Fruit fly (Drosophila melanogaster) whole organism, wandering third instar larva: ENCODE results near the gene CG31793.

Experiments
- Abd-B ChIP-seq: fragments of >200 bp; optimal IDR thresholded peaks from 2 replicates; lab custom pipeline; 2017; ENCODE audit warnings: missing biosample characterization, missing genetic modification characterization
- CG32264 ChIP-seq: fragments of 200-800 bp; sonication (Bioruptor generic); optimal IDR thresholded peaks from 2 replicates; lab custom pipeline; 2016; ENCODE audit warnings: missing biosample characterization, missing genetic modification characterization
- CG9705 ChIP-seq: fragments of 200-800 bp; sonication (Bioruptor generic); optimal IDR thresholded peaks from 2 replicates; lab custom pipeline; 2018; ENCODE audit warnings: missing biosample characterization, mild to moderate bottlenecking, missing genetic modification characterization
- CrebA ChIP-seq: fragments of 200-800 bp; sonication (Bioruptor generic); optimal IDR thresholded peaks from 2 replicates; lab custom pipeline; 2016; ENCODE audit warnings: missing biosample characterization, mild to moderate bottlenecking, missing genetic modification characterization, borderline replicate concordance
- Dfd ChIP-seq: fragments of >200 bp; optimal IDR thresholded peaks from 2 replicates; lab custom pipeline; 2017; ENCODE audit warnings: missing biosample characterization, missing genetic modification characterization
- Dif ChIP-seq: fragments of 200-275, 200-300 bp; sonication (Bioruptor generic); optimal IDR thresholded peaks from 2 replicates; lab custom pipeline; 2018; ENCODE audit warnings: missing biosample characterization, missing genetic modification characterization; ENCODE audit not compliant: partially characterized antibody
- GATAd ChIP-seq: sonication (Bioruptor generic); optimal IDR thresholded peaks from 2 replicates; lab custom pipeline; 2016; ENCODE audit warnings: missing biosample characterization, missing genetic modification characterization
- HLH106 ChIP-seq: fragments of 200-800 bp; optimal IDR thresholded peaks from 3 replicates; lab custom pipeline; 2019; ENCODE audit warnings: missing biosample characterization, mild to moderate bottlenecking, missing genetic modification characterization, moderate library complexity
- Hnf4 ChIP-seq: fragments of 200-800 bp; sonication (Bioruptor generic); optimal IDR thresholded peaks from 2 replicates; lab custom pipeline; 2016; ENCODE audit warnings: missing biosample characterization, mild to moderate bottlenecking, missing genetic modification characterization
- Hr78 ChIP-seq: fragments of >200 bp; optimal IDR thresholded peaks from 2 replicates; lab custom pipeline; 2017; ENCODE audit warnings: missing biosample characterization, missing genetic modification characterization
- Hr83 ChIP-seq: fragments of 200-300 bp; sonication (Bioruptor generic); optimal IDR thresholded peaks from 2 replicates; lab custom pipeline; 2016; ENCODE audit warnings: missing biosample characterization, mild to moderate bottlenecking, missing genetic modification characterization, moderate library complexity; ENCODE audit not compliant: poor library complexity, severe bottlenecking
- Jra ChIP-seq: sonication (Bioruptor generic); optimal IDR thresholded peaks from 2 replicates; lab custom pipeline; 2016; ENCODE audit warnings: missing biosample characterization, missing genetic modification characterization
- Mio ChIP-seq: sonication (Bioruptor generic); optimal IDR thresholded peaks from 2 replicates; lab custom pipeline; 2016; ENCODE audit warnings: missing biosample characterization, missing genetic modification characterization
- Myc ChIP-seq: fragments of >200 bp; optimal IDR thresholded peaks from 2 replicates; lab custom pipeline; 2017
- N ChIP-seq: fragments of >200 bp; optimal IDR thresholded peaks from 2 replicates; lab custom pipeline; 2018; ENCODE audit warnings: missing biosample characterization, missing external identifiers, missing genetic modification characterization
- OdsH ChIP-seq: fragments of 200-800 bp; sonication (Bioruptor generic); optimal IDR thresholded peaks from 2 replicates; lab custom pipeline; 2016; ENCODE audit warnings: missing biosample characterization, mild to moderate bottlenecking, missing genetic modification characterization
- Rel ChIP-seq, 2 experiments: fragments of 200-800 bp; sonication (Bioruptor generic) in 1 of 2; optimal IDR thresholded peaks; 2 replicates in 1 of 2; 3 replicates in 1 of 2; lab custom pipeline; 2016 to 2019; ENCODE audit warnings: mild to moderate bottlenecking in 2 of 2, missing biosample characterization in 2 of 2, missing genetic modification characterization in 2 of 2, moderate library complexity in 1 of 2
- Sp1 ChIP-seq: fragments of 200-800 bp; sonication (Bioruptor generic); optimal IDR thresholded peaks from 3 replicates; lab custom pipeline; 2019; ENCODE audit warnings: missing biosample characterization, mild to moderate bottlenecking, missing genetic modification characterization, moderate library complexity
- Vsx2 ChIP-seq: fragments of 200-300, 225-300 bp; sonication (Bioruptor generic); optimal IDR thresholded peaks from 2 replicates; lab custom pipeline; 2018; ENCODE audit warnings: missing biosample characterization, missing genetic modification characterization; ENCODE audit not compliant: partially characterized antibody
- br ChIP-seq: fragments of 200-800 bp; sonication (Bioruptor generic); optimal IDR thresholded peaks from 2 replicates; lab custom pipeline; 2016; ENCODE audit warnings: missing biosample characterization, missing genetic modification characterization
- brk ChIP-seq: fragments of 200-800 bp; sonication (Bioruptor generic); optimal IDR thresholded peaks from 2 replicates; lab custom pipeline; 2016; ENCODE audit warnings: missing biosample characterization, mild to moderate bottlenecking, missing genetic modification characterization
- dl ChIP-seq, 2 experiments: fragments of 175-275, 200-275 bp in 1 of 2; fragments of 200-275 bp in 1 of 2; sonication (Bioruptor generic); optimal IDR thresholded peaks; lab custom pipeline; 2018; ENCODE audit warnings: mild to moderate bottlenecking in 2 of 2, missing biosample characterization in 2 of 2, missing genetic modification characterization in 2 of 2, moderate library complexity in 2 of 2; ENCODE audit not compliant: partially characterized antibody in 2 of 2, insufficient read depth in 1 of 2
- dmrt93B ChIP-seq: fragments of 200-800 bp; sonication (Bioruptor generic); optimal IDR thresholded peaks from 2 replicates; lab custom pipeline; 2018; ENCODE audit warnings: missing biosample characterization, mild to moderate bottlenecking, missing genetic modification characterization
- dsf ChIP-seq: sonication (Bioruptor generic); optimal IDR thresholded peaks from 2 replicates; lab custom pipeline; 2016; ENCODE audit warnings: missing biosample characterization, missing genetic modification characterization, borderline replicate concordance
- ey ChIP-seq: fragments of 200-800 bp; sonication (Bioruptor generic); optimal IDR thresholded peaks from 2 replicates; lab custom pipeline; 2016; ENCODE audit warnings: missing biosample characterization, missing genetic modification characterization
- foxo ChIP-seq, 2 experiments: fragments of 200-800 bp; sonication (Bioruptor generic); optimal IDR thresholded peaks; 2 replicates in 1 of 2; 3 replicates in 1 of 2; lab custom pipeline; 2016 to 2017; ENCODE audit warnings: missing biosample characterization in 2 of 2, missing genetic modification characterization in 2 of 2
- fru ChIP-seq: fragments of 200-800 bp; sonication (Bioruptor generic); optimal IDR thresholded peaks from 3 replicates; lab custom pipeline; 2016; ENCODE audit warnings: missing biosample characterization, mild to moderate bottlenecking, missing genetic modification characterization
- h ChIP-seq: fragments of 200-800 bp; sonication (Bioruptor generic); optimal IDR thresholded peaks from 3 replicates; lab custom pipeline; 2016; ENCODE audit warnings: missing biosample characterization, mild to moderate bottlenecking, missing genetic modification characterization
- jim ChIP-seq: fragments of 175-275, 200-325 bp; sonication (Bioruptor generic); optimal IDR thresholded peaks from 2 replicates; lab custom pipeline; 2016; ENCODE audit warnings: missing biosample characterization, mild to moderate bottlenecking, missing genetic modification characterization
- lola ChIP-seq: fragments of >200 bp; optimal IDR thresholded peaks from 2 replicates; lab custom pipeline; 2017; ENCODE audit warnings: missing biosample characterization, missing genetic modification characterization
- pan ChIP-seq: fragments of >200 bp; optimal IDR thresholded peaks from 2 replicates; lab custom pipeline; 2017
- psq ChIP-seq: fragments of 200-800 bp; sonication (Bioruptor generic); optimal IDR thresholded peaks from 3 replicates; lab custom pipeline; 2017; ENCODE audit warnings: missing biosample characterization, mild to moderate bottlenecking, missing genetic modification characterization, moderate library complexity
- rgr ChIP-seq: fragments of 200-800 bp; sonication (Bioruptor generic); optimal IDR thresholded peaks from 3 replicates; lab custom pipeline; 2016; ENCODE audit warnings: missing biosample characterization, mild to moderate bottlenecking, missing genetic modification characterization
- sage ChIP-seq: fragments of 200-800 bp; sonication (Bioruptor generic); optimal IDR thresholded peaks from 2 replicates; lab custom pipeline; 2016; ENCODE audit warnings: missing biosample characterization, mild to moderate bottlenecking, missing genetic modification characterization
- sv ChIP-seq: fragments of 200-800 bp; sonication (Bioruptor generic); optimal IDR thresholded peaks from 3 replicates; lab custom pipeline; 2016; ENCODE audit warnings: missing biosample characterization, missing genetic modification characterization
- tai ChIP-seq: sonication (Bioruptor generic); optimal IDR thresholded peaks from 2 replicates; lab custom pipeline; 2016; ENCODE audit warnings: missing biosample characterization, missing genetic modification characterization
- usp ChIP-seq: fragments of >200 bp; optimal IDR thresholded peaks from 2 replicates; lab custom pipeline; 2017; ENCODE audit warnings: missing biosample characterization, missing genetic modification characterization
- woc ChIP-seq: sonication (Bioruptor generic); optimal IDR thresholded peaks from 2 replicates; lab custom pipeline; 2016; ENCODE audit warnings: missing biosample characterization, mild to moderate bottlenecking, missing genetic modification characterization

The CG31793 gene

dm6 chr2L:18954255-18954715 lies 48.9 kb upstream of the CG31793 start, which contains the start of gene CG10621:
Gene CG10621 (minus strand): TSS chr2L:18954431.
- peak; percentile 37 for TF ChIP-seq Rel (GFP tag; optimal IDR thresholded peaks at IDR 0.05; lab: Kevin White, UChicago)
- peak; percentile 68 for TF ChIP-seq Rel (tag; optimal IDR thresholded peaks at IDR 0.05; lab: Kevin White, UChicago)
- TF ChIP-seq Hnf4 (GFP tag; lab: Kevin White, UChicago) = peak; percentile 65
- peak; percentile 18 for TF ChIP-seq Dif (GFP tag; lab: Kevin White, UChicago)
- TF ChIP-seq sage (GFP tag; lab: Kevin White, UChicago) = peak; percentile 18
- TF ChIP-seq br = peak; percentile 65
- TF ChIP-seq h (GFP tag; lab: Kevin White, UChicago) = peak; percentile 34
- TF ChIP-seq tai (GFP tag; lab: Kevin White, UChicago) = no peak
- peak; percentile 19 for TF ChIP-seq Hr83 (GFP tag; lab: Kevin White, UChicago)
- TF ChIP-seq foxo (GFP tag; optimal IDR thresholded peaks at IDR 0.05; lab: Kevin White, UChicago) = no peak

dm6 chr2L:18955666-18956065 lies 47.5 kb upstream of the CG31793 start:
- TF ChIP-seq h (GFP tag; lab: Kevin White, UChicago) = no peak
- TF ChIP-seq sage (GFP tag; lab: Kevin White, UChicago) = no peak
- TF ChIP-seq brk (GFP tag; lab: Kevin White, UChicago) = no peak
- no peak for TF ChIP-seq N (GFP tag; lab: Kevin White, UChicago)
- TF ChIP-seq Mio (GFP tag; lab: Kevin White, UChicago) = no peak
- TF ChIP-seq Rel (GFP tag; optimal IDR thresholded peaks at IDR 0.05; lab: Kevin White, UChicago) = no peak
- TF ChIP-seq Rel (tag; optimal IDR thresholded peaks at IDR 0.05; lab: Kevin White, UChicago) = no peak
- TF ChIP-seq CrebA (GFP tag; lab: Kevin White, UChicago) = no peak
- no peak for TF ChIP-seq GATAd (GFP tag; lab: Kevin White, UChicago)
- no peak for TF ChIP-seq Dif (GFP tag; lab: Kevin White, UChicago)
- TF ChIP-seq, all 38 proteins: peak for 0

dm6 chr2L:18957142-18957674 lies 46.0 kb upstream of the CG31793 start, which contains the start of gene Bhmt:
Gene Bhmt (minus strand): TSS chr2L:18957311.
- TF ChIP-seq CrebA (GFP tag; lab: Kevin White, UChicago) = no peak
- no peak for TF ChIP-seq Jra (GFP tag; lab: Kevin White, UChicago)
- TF ChIP-seq fru = peak; percentile 81
- no peak for TF ChIP-seq N (GFP tag; lab: Kevin White, UChicago)
- TF ChIP-seq Dif (GFP tag; lab: Kevin White, UChicago) = no peak
- peak; percentile 85 for TF ChIP-seq Sp1 (GFP tag; lab: Kevin White, UChicago)
- TF ChIP-seq sage (GFP tag; lab: Kevin White, UChicago) = peak; percentile 90
- TF ChIP-seq Hr78 (GFP tag; lab: Kevin White, UChicago) = no peak
- no peak for TF ChIP-seq Dfd (GFP tag; lab: Kevin White, UChicago)
- no peak for TF ChIP-seq Myc (lab: Kevin White, UChicago)
- no peak for TF ChIP-seq Mio (GFP tag; lab: Kevin White, UChicago)
- TF ChIP-seq dl (GFP tag; optimal IDR thresholded peaks at IDR 0.05; lab: Kevin White, UChicago; ENCODE audit: insufficient read depth in 1 of 2, partially characterized antibody in 2 of 2) = no peak
- peak; percentile 90 for TF ChIP-seq rgr (GFP tag; lab: Kevin White, UChicago)
- TF ChIP-seq Hr83 (GFP tag; lab: Kevin White, UChicago) = peak; percentile 61
- no peak for TF ChIP-seq tai (GFP tag; lab: Kevin White, UChicago)
- TF ChIP-seq jim (GFP tag; lab: Kevin White, UChicago) = no peak
- peak; percentile 68 for TF ChIP-seq br
- peak; percentile 49 for TF ChIP-seq CG9705
- no peak for TF ChIP-seq sv (GFP tag; lab: Kevin White, UChicago)
- peak in 1 of 2 experiments; percentile 91 for TF ChIP-seq foxo (GFP tag; optimal IDR thresholded peaks at IDR 0.05; lab: Kevin White, UChicago)
- no peak for TF ChIP-seq Vsx2 (GFP tag; lab: Kevin White, UChicago)
- no peak for TF ChIP-seq lola (GFP tag; lab: Kevin White, UChicago)
- peak; percentile 60 for TF ChIP-seq woc
- TF ChIP-seq dsf = no peak
- TF ChIP-seq dmrt93B (GFP tag; lab: Kevin White, UChicago) = peak; percentile 64
- peak; percentile 84 for TF ChIP-seq brk (GFP tag; lab: Kevin White, UChicago)
- no peak for TF ChIP-seq pan (lab: Kevin White, UChicago)
- peak; percentile 42 for TF ChIP-seq CG32264 (GFP tag; lab: Kevin White, UChicago)
- peak; percentile 88 for TF ChIP-seq HLH106 (tag; lab: Kevin White, UChicago)
- TF ChIP-seq h (GFP tag; lab: Kevin White, UChicago) = peak; percentile 88
- TF ChIP-seq Hnf4 (GFP tag; lab: Kevin White, UChicago) = peak; percentile 73
- TF ChIP-seq GATAd (GFP tag; lab: Kevin White, UChicago) = no peak
- TF ChIP-seq psq = peak; percentile 87
- TF ChIP-seq ey = peak; percentile 61
- peak; percentile 87 for TF ChIP-seq OdsH (GFP tag; lab: Kevin White, UChicago)
- TF ChIP-seq usp (GFP tag; lab: Kevin White, UChicago) = no peak
- peak; percentile 86 for TF ChIP-seq Rel (GFP tag; optimal IDR thresholded peaks at IDR 0.05; lab: Kevin White, UChicago)
- TF ChIP-seq Rel (tag; optimal IDR thresholded peaks at IDR 0.05; lab: Kevin White, UChicago) = peak; percentile 87
- no peak for TF ChIP-seq Abd-B (GFP tag; lab: Kevin White, UChicago)
